Worm (Caenorhabditis elegans): ENCODE data around the gene lelo-1.

DNA sequence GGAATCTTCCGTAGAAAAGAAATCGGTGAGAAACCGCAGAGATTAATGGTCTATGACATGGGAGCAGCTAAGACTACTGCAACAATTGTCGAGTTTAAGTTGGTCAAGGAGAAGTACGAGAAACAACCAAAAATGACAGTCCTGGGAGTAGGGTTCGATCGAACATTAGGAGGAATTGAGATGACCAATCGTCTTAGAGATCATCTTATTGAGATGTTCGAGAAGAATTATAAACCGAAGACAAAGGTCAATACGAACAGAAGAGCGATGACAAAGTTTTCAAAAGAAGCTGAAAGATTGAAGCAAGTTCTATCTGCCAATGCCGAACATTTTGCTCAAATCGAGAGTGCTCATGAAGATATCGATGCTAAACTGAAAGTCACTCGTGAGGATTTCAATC is 1.9 kb downstream of the lelo-1 start:
- TF ChIP-seq gmeb-2 (tag; optimal IDR thresholded peaks at IDR 0.05) (no peak), pqm-1 (tag; optimal IDR thresholded peaks at IDR 0.05) (no peak), rnt-1 (tag; optimal IDR thresholded peaks at IDR 0.05) (no peak), ceh-24 (tag; optimal IDR thresholded peaks at IDR 0.05) (no peak), zip-5 (tag; optimal IDR thresholded peaks at IDR 0.05) (no peak), nhr-11 (tag; optimal IDR thresholded peaks at IDR 0.05) (no peak), unc-55 (GFP tag; optimal IDR thresholded peaks at IDR 0.05) (no peak), lim-6 (tag; optimal IDR thresholded peaks at IDR 0.05) (no peak), dmd-4 (tag; optimal IDR thresholded peaks at IDR 0.05; ENCODE audit: borderline replicate concordance) (no peak), ceh-30 (tag; optimal IDR thresholded peaks at IDR 0.05) (no peak), pax-1 (tag; optimal IDR thresholded peaks at IDR 0.05) (no peak), dve-1 (tag; optimal IDR thresholded peaks at IDR 0.05) (no peak)

Data from whole organism, late embryonic.